Worm (Caenorhabditis elegans) whole organism, midembryonic: Measurements from ENCODE around the gene K09E4.4.
"Not testable (repeated sequence)": the region's sequence is repeated elsewhere in the genome, so short reads cannot be mapped to it uniquely, and the experiment has no call there.

Source experiments
- T22C8.4 ChIP-seq: fragments of 200-800 bp; sonication (Bioruptor generic); IDR thresholded peaks from 2 replicates; pipeline ENCODE4 v1.3.6; 2022; ENCODE audit warnings: missing genetic modification characterization, missing compliant biosample characterization
- flt-1 ChIP-seq: fragments of 200-800 bp; sonication (Bioruptor generic); IDR thresholded peaks from 2 replicates; pipeline ENCODE4 v1.3.6; 2022; ENCODE audit warnings: missing genetic modification characterization, missing compliant biosample characterization
- med-1 ChIP-seq: sonication (generic microtip); optimal IDR thresholded peaks from 2 replicates; lab custom pipeline; 2017; ENCODE audit warnings: missing genetic modification characterization, mild to moderate bottlenecking, missing compliant biosample characterization, antibody characterized with exemption, missing genetic modification reagents; ENCODE audit not compliant: insufficient read depth
- ztf-23 ChIP-seq: fragments of 200-800 bp; sonication (Bioruptor generic); IDR thresholded peaks from 2 replicates; pipeline ENCODE4 v1.3.6; 2022; ENCODE audit warnings: missing genetic modification reagents, missing genetic modification characterization, missing compliant biosample characterization

DNA sequence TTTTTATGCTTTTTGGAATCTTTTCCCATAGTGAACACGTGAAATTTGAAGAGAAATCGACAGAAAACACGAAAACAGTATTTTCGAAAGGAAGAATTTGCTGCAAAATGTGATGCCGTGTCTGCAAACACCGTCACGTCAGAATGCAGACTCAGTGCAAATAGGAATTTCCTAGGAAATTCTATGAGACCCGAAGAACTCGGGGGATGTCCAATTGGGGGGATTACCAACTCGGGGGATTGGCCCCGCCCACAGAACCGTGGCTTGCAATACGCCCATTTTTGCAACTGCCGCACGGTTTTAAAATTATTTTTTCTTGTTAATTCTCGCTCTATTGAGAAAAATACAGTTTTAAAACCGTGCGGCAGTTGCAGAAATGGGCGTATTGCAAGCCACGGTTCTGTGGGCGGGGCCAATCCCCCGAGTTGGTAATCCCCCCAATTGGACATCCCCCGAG lies 20.2 kb upstream of the K09E4.4 start, which contains the start of gene cacn-1:
- TF ChIP-seq T22C8.4 (GFP tag; lab: Robert Waterston, UW); med-1 (GFP tag; lab: Kevin White, UChicago): not testable (repeated sequence)
- TF ChIP-seq ztf-23 (GFP tag; lab: Robert Waterston, UW), result peak; percentile 80
- 0 out of 2 replicates have a peak, but pooled peaks have one; percentile 9 for TF ChIP-seq flt-1
